Worm (Caenorhabditis elegans): Measurements from ENCODE around the gene R08D7.4.
A peak's percentile ranks its signal among the peaks of the same experiment; 100 is the strongest.

Gene R08D7.4

DNA sequence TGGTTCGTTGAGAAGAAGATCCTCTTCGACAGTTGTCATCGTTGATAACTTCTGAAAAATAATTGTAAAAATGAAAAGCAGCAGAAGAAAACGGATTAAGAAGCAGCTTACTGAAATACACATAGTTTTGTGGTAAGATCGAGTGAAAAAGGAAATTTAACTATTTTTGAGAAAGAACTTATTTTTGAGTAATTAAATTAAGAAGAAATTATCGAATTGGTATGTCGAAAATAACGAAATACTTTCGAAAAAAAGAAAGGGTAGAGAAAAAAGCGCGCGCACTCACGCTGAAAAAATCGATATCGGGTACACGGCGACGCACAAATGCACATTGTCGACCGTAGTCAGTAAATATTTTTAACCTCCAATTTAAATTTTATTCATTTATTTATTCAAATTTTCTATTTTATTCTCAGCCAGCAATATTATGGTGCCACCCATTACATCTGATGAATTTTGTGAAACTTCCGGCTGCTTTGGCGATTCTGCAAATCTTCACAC is 15.5 kb upstream of the R08D7.4 start, which contains the start of the genes ZK643.5 and ZK643.2 (continued):
- TF ChIP-seq tlf-1 (GFP tag; optimal IDR thresholded peaks at IDR 0.05) (no peak), madf-10 (tag; optimal IDR thresholded peaks at IDR 0.05) (no peak), repo-1 (tag; optimal IDR thresholded peaks at IDR 0.05) (no peak), F57A8.1 (GFP tag; optimal IDR thresholded peaks at IDR 0.05) (no peak), lsl-1 (GFP tag; optimal IDR thresholded peaks at IDR 0.05) (peak; percentile 74), ztf-25 (GFP tag; IDR thresholded peaks at IDR 0.05) (no peak), unc-62 (GFP tag; optimal IDR thresholded peaks at IDR 0.05) (no peak), rec-8 (tag; optimal IDR thresholded peaks at IDR 0.05) (no peak), T26A5.8 (tag; optimal IDR thresholded peaks at IDR 0.05) (no peak), snpc-4 (GFP tag; optimal IDR thresholded peaks at IDR 0.05) (peak; percentile 8), snpc-4 (tag; optimal IDR thresholded peaks at IDR 0.05) (peak in 1 of 4 experiments; percentile 5), nfya-2 (GFP tag; IDR thresholded peaks at IDR 0.05) (no peak), unc-130 (GFP tag; optimal IDR thresholded peaks at IDR 0.05) (no peak), bed-2 (GFP tag; IDR thresholded peaks at IDR 0.05) (no peak), F22D6.2 (tag; optimal IDR thresholded peaks at IDR 0.05) (no peak), hrde-1 (tag; optimal IDR thresholded peaks at IDR 0.05; ENCODE audit: borderline replicate concordance) (no peak), madf-3 (GFP tag; IDR thresholded peaks at IDR 0.05) (no peak), C06A6.2 (GFP tag; conservative IDR thresholded peaks at IDR 0.05) (no peak), rpc-1 (optimal IDR thresholded peaks at IDR 0.05) (no peak), rpc-1 (tag; optimal IDR thresholded peaks at IDR 0.05) (no peak), akir-1 (GFP tag; optimal IDR thresholded peaks at IDR 0.05) (no peak), dpl-1 (GFP tag; optimal IDR thresholded peaks at IDR 0.05) (peak; percentile 63), hsf-1 (GFP tag; IDR thresholded peaks at IDR 0.05) (no peak), madf-8 (GFP tag; conservative IDR thresholded peaks at IDR 0.05) (peak; percentile 51), zfh-2 (GFP tag; conservative IDR thresholded peaks at IDR 0.05) (no peak), F10E7.11 (tag; optimal IDR thresholded peaks at IDR 0.05) (no peak), nhr-27 (tag; optimal IDR thresholded peaks at IDR 0.05) (no peak), Y56A3A.18 (GFP tag; IDR thresholded peaks at IDR 0.05) (no peak), snpc-1.3 (tag; optimal IDR thresholded peaks at IDR 0.05; ENCODE audit: insufficient read depth) (peak; percentile 71), ceh-100 (GFP tag; IDR thresholded peaks at IDR 0.05) (no peak), egl-18 (GFP tag; IDR thresholded peaks at IDR 0.05) (no peak), Y53F4B.3 (GFP tag; IDR thresholded peaks at IDR 0.05) (no peak)

ce11 chrIII:8960664-8961063 is 11.0 kb upstream of the R08D7.4 start, which contains the start of gene ZK643.6:
Gene ZK643.6, minus strand, starts transcription at chrIII:8960764.
- no peak for TF ChIP-seq snpc-3.4 (tag; optimal IDR thresholded peaks at IDR 0.05)
- no peak for TF ChIP-seq mxl-1 (tag; optimal IDR thresholded peaks at IDR 0.05)
- no peak for TF ChIP-seq nfyb-1 (GFP tag; IDR thresholded peaks at IDR 0.05)
- TF ChIP-seq ztf-6 (GFP tag; IDR thresholded peaks at IDR 0.05): no peak
- no peak for TF ChIP-seq F52B5.7 (tag; optimal IDR thresholded peaks at IDR 0.05)
- no peak for TF ChIP-seq attf-3 (GFP tag; conservative IDR thresholded peaks at IDR 0.05)
- no peak for TF ChIP-seq D2030.7 (GFP tag; IDR thresholded peaks at IDR 0.05)
- no peak for TF ChIP-seq F57A8.1 (GFP tag; optimal IDR thresholded peaks at IDR 0.05)
- TF ChIP-seq lir-1 (GFP tag; conservative IDR thresholded peaks at IDR 0.05): no peak
- TF ChIP-seq cebp-2 (GFP tag; IDR thresholded peaks at IDR 0.05): no peak
- TF ChIP-seq let-526 (GFP tag; IDR thresholded peaks at IDR 0.05): no peak
- no peak for TF ChIP-seq somi-1 (GFP tag; optimal IDR thresholded peaks at IDR 0.05)
- TF ChIP-seq aptf-3 (GFP tag; IDR thresholded peaks at IDR 0.05): no peak
- TF ChIP-seq tbp1 (GFP tag; optimal IDR thresholded peaks at IDR 0.05): no peak
- TF ChIP-seq zim-3 (tag; optimal IDR thresholded peaks at IDR 0.05): no peak
- no peak for TF ChIP-seq ceh-40 (GFP tag; IDR thresholded peaks at IDR 0.05)
- TF ChIP-seq ZK185.1 (tag; optimal IDR thresholded peaks at IDR 0.05; ENCODE audit: poor library complexity, severe bottlenecking): no peak
- no peak for TF ChIP-seq egrh-3 (GFP tag; IDR thresholded peaks at IDR 0.05)
- no peak for TF ChIP-seq dpff-1 (tag; optimal IDR thresholded peaks at IDR 0.05)
- no peak for TF ChIP-seq hlh-26 (GFP tag; conservative IDR thresholded peaks at IDR 0.05)

All from whole organism, young adult.